Fruit fly (Drosophila melanogaster) whole organism, embryonic: ENCODE data around the gene dlg1.
A peak's percentile ranks its signal among the peaks of the same experiment; 100 is the strongest.

Source experiments
- Bgb ChIP-seq: fragments of 200-800 bp; sonication (Bioruptor generic); IDR thresholded peaks from 2 replicates; pipeline ENCODE4 v1.3.6; 2022; ENCODE audit warnings: missing biosample characterization, missing genetic modification characterization; ENCODE audit not compliant: partially characterized antibody
- CG10959 ChIP-seq: fragments of 200-800 bp; sonication (Bioruptor generic); IDR thresholded peaks from 2 replicates; pipeline ENCODE4 v1.3.6; 2022; ENCODE audit warnings: missing biosample characterization, missing genetic modification characterization
- CG11093 ChIP-seq: fragments of 200-800 bp; sonication (Bioruptor generic); IDR thresholded peaks from 3 replicates; pipeline ENCODE4 v1.3.6; 2022; ENCODE audit warnings: missing biosample characterization, missing genetic modification characterization
- CG11723 ChIP-seq: fragments of 200-800 bp; sonication (Bioruptor generic); optimal IDR thresholded peaks from 2 replicates; lab custom pipeline; 2017; ENCODE audit warnings: missing biosample characterization, mild to moderate bottlenecking, missing genetic modification characterization
- CG13296 ChIP-seq: fragments of 200-800 bp; sonication (Bioruptor generic); optimal IDR thresholded peaks from 3 replicates; lab custom pipeline; 2018; ENCODE audit warnings: missing biosample characterization, mild to moderate bottlenecking, missing genetic modification characterization
- CG13894 ChIP-seq: fragments of 200-800 bp; sonication (Bioruptor generic); optimal IDR thresholded peaks from 3 replicates; lab custom pipeline; 2018; ENCODE audit warnings: missing biosample characterization, mild to moderate bottlenecking, missing genetic modification characterization, moderate library complexity
- CG14667 ChIP-seq: fragments of 200-800 bp; sonication (Bioruptor generic); IDR thresholded peaks from 2 replicates; pipeline ENCODE4 v1.3.6; 2022; ENCODE audit warnings: missing biosample characterization, missing genetic modification characterization
- CG15011 ChIP-seq: fragments of 200-800 bp; sonication (Bioruptor generic); optimal IDR thresholded peaks from 3 replicates; lab custom pipeline; 2018; ENCODE audit warnings: missing biosample characterization, mild to moderate bottlenecking, missing genetic modification characterization
- CG15479 ChIP-seq: fragments of 200-800 bp; sonication (Bioruptor generic); optimal IDR thresholded peaks from 3 replicates; lab custom pipeline; 2019; ENCODE audit warnings: missing biosample characterization, mild to moderate bottlenecking, missing genetic modification characterization, moderate library complexity
- CG17186 ChIP-seq: fragments of 200-800 bp; sonication (Bioruptor generic); optimal IDR thresholded peaks from 3 replicates; lab custom pipeline; 2017; ENCODE audit warnings: missing biosample characterization, missing genetic modification reagents, missing genetic modification characterization
- CG17359 ChIP-seq: fragments of 200-800 bp; sonication (Bioruptor generic); optimal IDR thresholded peaks from 3 replicates; lab custom pipeline; 2018; ENCODE audit warnings: missing biosample characterization, mild to moderate bottlenecking, missing genetic modification characterization, moderate library complexity
- CG30020 ChIP-seq: fragments of 200-800 bp; optimal IDR thresholded peaks from 2 replicates; lab custom pipeline; 2019; ENCODE audit warnings: missing biosample characterization, mild to moderate bottlenecking, missing genetic modification characterization, moderate library complexity
- CG43689 ChIP-seq: fragments of 200-800 bp; sonication (Bioruptor generic); IDR thresholded peaks from 2 replicates; pipeline ENCODE4 v1.3.6; 2022; ENCODE audit warnings: missing biosample characterization, missing genetic modification characterization
- CG4730 ChIP-seq: fragments of 200-800 bp; sonication (Bioruptor generic); IDR thresholded peaks from 2 replicates; pipeline ENCODE4 v1.3.6; 2022; ENCODE audit warnings: missing biosample characterization, missing genetic modification characterization
- CG6854 ChIP-seq: fragments of 200-800 bp; sonication (Bioruptor generic); optimal IDR thresholded peaks from 3 replicates; lab custom pipeline; 2017; ENCODE audit warnings: missing biosample characterization, mild to moderate bottlenecking, missing genetic modification characterization
- Dek ChIP-seq: fragments of 200-800 bp; sonication (Bioruptor generic); optimal IDR thresholded peaks from 3 replicates; lab custom pipeline; 2019; ENCODE audit warnings: missing biosample characterization, mild to moderate bottlenecking, missing genetic modification characterization, moderate library complexity
- Dref ChIP-seq: fragments of 200-800 bp; sonication (Bioruptor generic); IDR thresholded peaks from 2 replicates; pipeline ENCODE4 v1.3.6; 2022; ENCODE audit warnings: missing biosample characterization, missing genetic modification characterization
- Jarid2 ChIP-seq: fragments of 200-800 bp; sonication (Bioruptor generic); optimal IDR thresholded peaks from 3 replicates; lab custom pipeline; 2017; ENCODE audit warnings: mild to moderate bottlenecking, missing biosample characterization, missing genetic modification reagents, missing genetic modification characterization
- Nf-YA ChIP-seq: fragments of 200-800 bp; sonication (Bioruptor generic); IDR thresholded peaks from 2 replicates; pipeline ENCODE4 v1.3.6; 2022; ENCODE audit warnings: missing biosample characterization, missing genetic modification characterization
- Rx ChIP-seq: fragments of 200-800 bp; sonication (Bioruptor generic); IDR thresholded peaks from 2 replicates; pipeline ENCODE4 v1.3.6; 2022; ENCODE audit warnings: missing biosample characterization, missing genetic modification characterization
- Scr ChIP-seq: fragments of 200-800 bp; sonication (Bioruptor generic); IDR thresholded peaks from 2 replicates; pipeline ENCODE4 v1.3.6; 2022; ENCODE audit warnings: missing biosample characterization, missing genetic modification characterization; ENCODE audit not compliant: partially characterized antibody
- Sox100B ChIP-seq: fragments of 200-800 bp; sonication (Bioruptor generic); optimal IDR thresholded peaks from 3 replicates; lab custom pipeline; 2018; ENCODE audit warnings: missing biosample characterization, mild to moderate bottlenecking, missing genetic modification characterization
- Vsx1 ChIP-seq: fragments of 200-800 bp; sonication (Bioruptor generic); optimal IDR thresholded peaks from 2 replicates; lab custom pipeline; 2017; ENCODE audit warnings: missing biosample characterization, mild to moderate bottlenecking, missing genetic modification characterization, missing genetic modification reagents
- ap ChIP-seq: fragments of 200-800 bp; sonication (Bioruptor generic); IDR thresholded peaks from 2 replicates; pipeline ENCODE4 v1.3.6; 2022; ENCODE audit warnings: missing biosample characterization, missing genetic modification characterization
- ato ChIP-seq: fragments of 200-800 bp; sonication (Bioruptor generic); IDR thresholded peaks from 2 replicates; pipeline ENCODE4 v1.3.6; 2022; ENCODE audit warnings: missing biosample characterization, missing genetic modification characterization; ENCODE audit not compliant: partially characterized antibody
- bab2 ChIP-seq: fragments of 200-800 bp; sonication (Bioruptor generic); optimal IDR thresholded peaks from 2 replicates; lab custom pipeline; 2016; ENCODE audit warnings: missing biosample characterization, missing genetic modification characterization
- cad ChIP-seq: fragments of >200 bp; optimal IDR thresholded peaks from 2 replicates; lab custom pipeline; 2017; ENCODE audit warnings: missing biosample characterization, missing genetic modification characterization
- cas ChIP-seq: fragments of 200-800 bp; sonication (Bioruptor generic); IDR thresholded peaks from 2 replicates; pipeline ENCODE4 v1.3.6; 2022; ENCODE audit warnings: missing biosample characterization, missing genetic modification characterization
- cato ChIP-seq: fragments of 200-800 bp; sonication (Bioruptor generic); optimal IDR thresholded peaks from 2 replicates; lab custom pipeline; 2016; ENCODE audit warnings: missing biosample characterization, missing genetic modification characterization, borderline replicate concordance
- ci ChIP-seq: fragments of 200-800 bp; sonication (Bioruptor generic); IDR thresholded peaks from 3 replicates; pipeline ENCODE4 v1.3.6; 2022; ENCODE audit warnings: missing biosample characterization, missing genetic modification characterization
- croc ChIP-seq: fragments of 200-800 bp; sonication (Bioruptor generic); conservative IDR thresholded peaks from 3 replicates; pipeline ENCODE4 v1.3.6; 2022; ENCODE audit warnings: missing biosample characterization, missing genetic modification characterization
- crp ChIP-seq, 2 experiments: fragments of 200-800 bp; sonication (Bioruptor generic); optimal IDR thresholded peaks; 2 replicates in 1 of 2; 3 replicates in 1 of 2; lab custom pipeline; 2017; ENCODE audit warnings: missing biosample characterization in 2 of 2, missing genetic modification characterization in 2 of 2, mild to moderate bottlenecking in 1 of 2, moderate library complexity in 1 of 2
- fd64A ChIP-seq: fragments of 200-800 bp; sonication (Bioruptor generic); optimal IDR thresholded peaks from 3 replicates; lab custom pipeline; 2018; ENCODE audit warnings: missing biosample characterization, mild to moderate bottlenecking, missing genetic modification characterization
- gem ChIP-seq: fragments of 200-800 bp; sonication (Bioruptor generic); optimal IDR thresholded peaks from 2 replicates; lab custom pipeline; 2019; ENCODE audit warnings: missing biosample characterization, mild to moderate bottlenecking, missing genetic modification characterization, moderate library complexity
- inv ChIP-seq: fragments of 200-800 bp; sonication (Bioruptor generic); IDR thresholded peaks from 2 replicates; pipeline ENCODE4 v1.3.6; 2022; ENCODE audit warnings: missing biosample characterization, missing genetic modification characterization; ENCODE audit not compliant: partially characterized antibody
- kni ChIP-seq: fragments of 200-800 bp; sonication (Bioruptor generic); optimal IDR thresholded peaks from 3 replicates; lab custom pipeline; 2017; ENCODE audit warnings: mild to moderate bottlenecking, missing biosample characterization, missing genetic modification reagents, missing genetic modification characterization
- lilli ChIP-seq: fragments of 200-800 bp; sonication (Bioruptor generic); optimal IDR thresholded peaks from 3 replicates; lab custom pipeline; 2016; ENCODE audit warnings: missing biosample characterization, missing genetic modification characterization
- nerfin-1 ChIP-seq: fragments of 200-800 bp; sonication (Bioruptor generic); optimal IDR thresholded peaks from 3 replicates; lab custom pipeline; 2019; ENCODE audit warnings: missing biosample characterization, mild to moderate bottlenecking, missing genetic modification characterization, moderate library complexity
- nerfin-2 ChIP-seq: fragments of 200-800 bp; sonication (Bioruptor generic); IDR thresholded peaks from 2 replicates; pipeline ENCODE4 v1.3.6; 2022; ENCODE audit warnings: missing biosample characterization, missing genetic modification characterization; ENCODE audit not compliant: partially characterized antibody
- peb ChIP-seq: fragments of 200-800 bp; sonication (Bioruptor generic); IDR thresholded peaks from 2 replicates; pipeline ENCODE4 v1.3.6; 2022; ENCODE audit warnings: missing biosample characterization, missing genetic modification characterization
- pum ChIP-seq: fragments of 200-800 bp; sonication (Bioruptor generic); optimal IDR thresholded peaks from 2 replicates; lab custom pipeline; 2016; ENCODE audit warnings: missing biosample characterization, missing genetic modification characterization
- sc ChIP-seq, 3 experiments: fragments of >200 bp in 2 of 3; fragments of 200-800 bp in 1 of 3; sonication (Bioruptor generic) in 1 of 3; optimal IDR thresholded peaks; 2 replicates in 2 of 3; 3 replicates in 1 of 3; lab custom pipeline; 2017; ENCODE audit warnings: mild to moderate bottlenecking in 1 of 3, missing biosample characterization in 1 of 3, missing genetic modification characterization in 1 of 3, missing genetic modification reagents in 1 of 3
- sim ChIP-seq: fragments of 200-800 bp; sonication (Bioruptor generic); IDR thresholded peaks from 2 replicates; pipeline ENCODE4 v1.3.6; 2022; ENCODE audit warnings: missing biosample characterization, missing genetic modification characterization
- slbo ChIP-seq: fragments of 200-800 bp; sonication (Bioruptor generic); IDR thresholded peaks from 2 replicates; pipeline ENCODE4 v1.3.6; 2022; ENCODE audit warnings: missing biosample characterization, missing genetic modification characterization
- tio ChIP-seq: fragments of 200-800 bp; sonication (Bioruptor generic); optimal IDR thresholded peaks from 2 replicates; lab custom pipeline; 2017; ENCODE audit warnings: missing biosample characterization, missing genetic modification characterization, inconsistent platforms
- trh ChIP-seq: fragments of 200-800 bp; sonication (Bioruptor generic); optimal IDR thresholded peaks from 2 replicates; lab custom pipeline; 2016; ENCODE audit warnings: missing biosample characterization, missing genetic modification characterization
- wor ChIP-seq: fragments of 200-800 bp; sonication (Bioruptor generic); IDR thresholded peaks from 2 replicates; pipeline ENCODE4 v1.3.6; 2022; ENCODE audit warnings: missing biosample characterization, missing genetic modification characterization
- z ChIP-seq: fragments of 200-800 bp; sonication (Bioruptor generic); IDR thresholded peaks from 3 replicates; pipeline ENCODE4 v1.3.6; 2022; ENCODE audit warnings: missing biosample characterization, missing genetic modification characterization
- zf30C ChIP-seq: fragments of 200-800 bp; sonication (Bioruptor generic); optimal IDR thresholded peaks from 3 replicates; lab custom pipeline; 2018; ENCODE audit warnings: missing biosample characterization, mild to moderate bottlenecking, missing genetic modification characterization

The dlg1 gene

DNA sequence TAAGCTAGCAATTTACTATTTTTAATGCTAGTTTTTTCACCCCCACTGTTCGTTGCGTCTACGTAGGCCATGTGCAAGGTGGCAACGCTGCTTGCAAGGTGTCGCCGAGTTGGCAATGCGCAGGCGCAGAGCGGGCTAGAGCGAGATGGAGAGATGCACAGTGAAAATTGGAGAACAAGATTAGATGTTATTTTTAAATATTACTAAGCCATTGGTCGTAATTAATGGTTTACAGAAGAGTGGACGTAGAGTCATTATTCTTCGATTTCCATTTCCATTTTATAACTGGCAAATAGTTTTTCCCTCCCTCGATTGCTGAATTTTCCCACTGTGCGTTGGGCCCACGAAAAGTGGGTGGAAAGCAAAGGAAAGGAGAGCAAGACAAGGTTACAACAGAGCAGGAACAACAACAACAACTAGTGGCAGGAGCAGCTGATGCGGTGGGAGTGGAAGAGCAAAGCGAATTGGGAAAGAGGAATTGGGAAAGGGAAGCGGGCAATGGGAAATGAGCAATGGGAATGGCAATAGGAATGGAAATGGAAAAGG, 83.5 kb downstream of the dlg1 start (continued):
- TF ChIP-seq CG43689 (GFP tag; lab: Robert Waterston, UW) (peak; percentile 45; the same call in 1 of the 2 replicates), CG14667 (peak; percentile 73), CG17186 (GFP tag; lab: Kevin White, UChicago) (peak; percentile 44), peb (peak; percentile 91), CG13296 (GFP tag; lab: Kevin White, UChicago) (peak; percentile 53), CG10959 (peak; percentile 65), inv (GFP tag; lab: Robert Waterston, UW) (no peak), CG30020 (tag; lab: Kevin White, UChicago) (peak; percentile 44), croc (peak; percentile 70), CG11723 (GFP tag; lab: Kevin White, UChicago) (peak; percentile 63), nerfin-2 (GFP tag; lab: Robert Waterston, UW) (no peak), Sox100B (GFP tag; lab: Kevin White, UChicago) (peak; percentile 50), nerfin-1 (tag; lab: Kevin White, UChicago) (peak; percentile 37), Vsx1 (GFP tag; lab: Kevin White, UChicago) (no peak), Scr (GFP tag; lab: Robert Waterston, UW) (no peak), CG6854 (GFP tag; lab: Kevin White, UChicago) (peak; percentile 37), cato (GFP tag; lab: Kevin White, UChicago) (no peak), sc (optimal IDR thresholded peaks at IDR 0.05; lab: Kevin White, UChicago) (no peak), sc (GFP tag; optimal IDR thresholded peaks at IDR 0.05; lab: Kevin White, UChicago) (peak; percentile 35), CG11093 (GFP tag; lab: Robert Waterston, UW) (peak; percentile 81), lilli (GFP tag; lab: Kevin White, UChicago) (peak; percentile 88), Bgb (GFP tag; lab: Robert Waterston, UW) (peak; percentile 52; the same call in 1 of the 2 replicates), CG17359 (tag; lab: Kevin White, UChicago) (peak; percentile 84), crp (GFP tag; optimal IDR thresholded peaks at IDR 0.05; lab: Kevin White, UChicago) (peak in 1 of 2 experiments; percentile 46), CG4730 (GFP tag; lab: Robert Waterston, UW) (peak; percentile 75), wor (peak; percentile 76), Dek (peak; percentile 37), CG13894 (tag; lab: Kevin White, UChicago) (peak; percentile 38), trh (GFP tag; lab: Kevin White, UChicago) (peak; percentile 35), z (0 out of 3 replicates have a peak, but pooled peaks have one; percentile 40), cad (GFP tag; lab: Kevin White, UChicago) (no peak), sim (GFP tag; lab: Robert Waterston, UW) (peak; percentile 70), pum (GFP tag; lab: Kevin White, UChicago) (peak; percentile 81), bab2 (GFP tag; lab: Kevin White, UChicago) (peak; percentile 85), kni (GFP tag; lab: Kevin White, UChicago) (no peak), fd64A (GFP tag; lab: Kevin White, UChicago) (peak; percentile 50), slbo (GFP tag; lab: Robert Waterston, UW) (peak; percentile 81), Jarid2 (peak; percentile 16), ap (GFP tag; lab: Robert Waterston, UW) (peak; percentile 75), Dref (GFP tag; lab: Robert Waterston, UW) (no peak), ci (peak; percentile 96), ato (GFP tag; lab: Robert Waterston, UW) (no peak), Nf-YA (GFP tag; lab: Robert Waterston, UW) (peak; percentile 52; the same call in 1 of the 2 replicates), gem (tag; lab: Kevin White, UChicago) (peak; percentile 82), CG15479 (GFP tag; lab: Kevin White, UChicago) (peak; percentile 55), CG15011 (peak; percentile 13), tio (GFP tag; lab: Kevin White, UChicago) (peak; percentile 26), Rx (peak; percentile 76), cas (GFP tag; lab: Robert Waterston, UW) (peak; percentile 61; the same call in 1 of the 2 replicates), zf30C (no peak)
